Fruit fly (Drosophila melanogaster): ENCODE results near the gene CG11983.

Gene CG11983

DNA sequence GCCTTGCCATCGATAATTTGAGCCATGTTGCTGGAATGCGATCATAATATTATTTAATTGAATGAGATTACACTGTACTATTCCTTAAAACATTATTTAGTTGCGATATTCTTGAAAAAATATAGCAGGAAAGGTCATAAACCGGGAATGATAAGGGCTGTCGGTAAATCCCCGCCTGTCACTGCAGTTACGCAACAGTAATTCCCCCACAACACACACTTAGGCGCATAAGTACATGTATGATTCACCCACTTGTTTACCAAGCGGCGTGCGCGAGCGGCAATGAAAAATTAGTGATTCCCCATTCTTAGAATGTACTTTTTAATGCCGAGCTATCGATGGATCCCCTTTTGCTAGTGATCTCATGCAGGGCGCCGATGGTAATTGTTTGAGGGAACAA is 35.5 kb downstream of the CG11983 start:
- TF ChIP-seq CG8478 (optimal IDR thresholded peaks at IDR 0.05) (no peak), Dll (optimal IDR thresholded peaks at IDR 0.05) (no peak), EcR (GFP tag; optimal IDR thresholded peaks at IDR 0.05) (no peak), psq (optimal IDR thresholded peaks at IDR 0.05) (no peak), usp (GFP tag; optimal IDR thresholded peaks at IDR 0.05) (no peak), pan (optimal IDR thresholded peaks at IDR 0.05) (no peak)

DNA sequence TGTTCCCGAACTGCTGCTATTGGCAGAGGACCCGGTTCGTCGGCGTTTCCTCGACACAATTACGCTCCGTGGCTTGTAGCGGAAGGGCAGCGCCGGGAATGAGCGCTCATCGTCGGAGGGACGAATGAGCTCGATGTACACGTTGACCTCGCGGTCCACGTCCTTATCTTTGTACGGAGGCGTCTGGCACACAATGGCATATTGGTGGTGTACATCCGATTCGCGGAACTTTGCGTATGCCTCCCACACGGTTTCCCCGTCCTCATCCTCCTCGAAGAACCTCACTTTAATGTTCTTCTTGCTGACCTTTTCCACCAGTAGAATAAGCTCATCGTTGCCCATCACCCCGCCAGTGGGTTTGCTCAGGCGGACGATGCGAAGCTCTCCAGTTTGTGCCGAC is 37.6 kb downstream of the CG11983 start:
- TF ChIP-seq EcR (GFP tag; optimal IDR thresholded peaks at IDR 0.05), result no peak
- TF ChIP-seq pan (optimal IDR thresholded peaks at IDR 0.05), result no peak
- no peak for TF ChIP-seq usp (GFP tag; optimal IDR thresholded peaks at IDR 0.05)
- no peak for TF ChIP-seq CG8478 (optimal IDR thresholded peaks at IDR 0.05)
- no peak for TF ChIP-seq Dll (optimal IDR thresholded peaks at IDR 0.05)

DNA sequence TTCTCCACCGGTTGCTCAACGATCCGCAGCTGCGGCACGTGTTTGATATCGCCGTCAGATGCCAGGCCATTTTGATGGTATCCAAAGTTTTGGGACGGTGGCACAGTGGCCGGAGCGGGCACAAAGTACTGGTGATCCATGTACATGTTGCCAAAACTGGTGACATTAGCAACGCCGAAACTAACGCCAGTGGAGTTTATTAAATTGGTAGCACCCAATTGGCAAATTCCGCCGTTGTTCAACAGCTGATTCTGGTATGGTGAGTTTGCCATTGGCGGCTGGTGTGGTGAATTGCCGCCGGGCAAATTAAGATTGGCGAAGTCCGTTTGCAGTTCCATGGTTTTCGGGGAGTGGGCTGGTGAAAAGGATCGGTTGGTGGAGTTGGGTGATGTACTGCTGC is 38.8 kb downstream of the CG11983 start:
- TF ChIP-seq Dll (optimal IDR thresholded peaks at IDR 0.05) (no peak), psq (optimal IDR thresholded peaks at IDR 0.05) (no peak), pan (optimal IDR thresholded peaks at IDR 0.05) (no peak), EcR (GFP tag; optimal IDR thresholded peaks at IDR 0.05) (no peak), CG8478 (optimal IDR thresholded peaks at IDR 0.05) (no peak), usp (GFP tag; optimal IDR thresholded peaks at IDR 0.05) (no peak)

DNA sequence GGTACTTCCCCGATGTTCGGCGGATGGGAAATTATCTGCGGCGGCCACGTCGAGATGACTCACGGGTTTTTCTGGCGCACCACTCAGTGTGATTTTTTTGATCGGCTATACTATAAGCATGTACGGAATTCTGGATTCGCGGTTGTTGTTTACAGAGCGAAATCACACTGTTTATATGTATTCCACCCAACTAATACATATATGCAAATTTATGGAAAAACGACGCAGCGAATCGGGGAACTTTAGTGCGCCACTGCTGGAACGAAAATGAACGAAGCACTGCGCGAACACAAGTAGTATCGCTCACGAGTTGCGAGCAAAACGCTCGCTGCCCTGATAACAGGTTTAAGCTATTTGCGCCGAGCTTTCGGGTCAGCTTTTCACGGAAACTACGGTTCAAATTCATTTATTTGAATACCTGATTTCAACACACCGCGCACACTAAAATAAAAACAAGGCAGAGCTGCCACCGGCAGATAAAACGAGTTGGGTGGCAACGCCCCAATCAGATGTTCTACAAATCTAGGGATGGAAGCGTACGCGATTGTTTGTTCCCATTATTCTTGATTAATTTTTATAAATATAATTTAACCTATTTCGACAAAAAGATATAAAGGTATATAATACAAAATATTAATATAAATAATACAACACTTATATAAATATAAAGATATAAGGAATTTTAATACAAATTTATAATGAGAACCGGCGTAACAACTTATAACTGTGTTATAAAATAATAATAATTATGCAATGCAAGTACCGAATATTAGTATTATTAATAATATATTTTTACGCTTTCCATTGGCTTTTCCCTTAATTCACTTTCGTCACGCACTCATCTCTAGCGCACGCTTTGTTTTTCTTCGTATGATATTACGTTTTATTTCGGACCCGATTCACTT is 39.7 kb downstream of the CG11983 start, which contains the start of gene Rel:
TSS of gene Rel (minus strand) at position 417 of the 905 bp plus-strand sequence.
- TF ChIP-seq CG8478 (optimal IDR thresholded peaks at IDR 0.05) (no peak), psq (optimal IDR thresholded peaks at IDR 0.05) (no peak), pan (optimal IDR thresholded peaks at IDR 0.05) (no peak), usp (GFP tag; optimal IDR thresholded peaks at IDR 0.05) (no peak), EcR (GFP tag; optimal IDR thresholded peaks at IDR 0.05) (no peak), Dll (optimal IDR thresholded peaks at IDR 0.05) (no peak)

DNA sequence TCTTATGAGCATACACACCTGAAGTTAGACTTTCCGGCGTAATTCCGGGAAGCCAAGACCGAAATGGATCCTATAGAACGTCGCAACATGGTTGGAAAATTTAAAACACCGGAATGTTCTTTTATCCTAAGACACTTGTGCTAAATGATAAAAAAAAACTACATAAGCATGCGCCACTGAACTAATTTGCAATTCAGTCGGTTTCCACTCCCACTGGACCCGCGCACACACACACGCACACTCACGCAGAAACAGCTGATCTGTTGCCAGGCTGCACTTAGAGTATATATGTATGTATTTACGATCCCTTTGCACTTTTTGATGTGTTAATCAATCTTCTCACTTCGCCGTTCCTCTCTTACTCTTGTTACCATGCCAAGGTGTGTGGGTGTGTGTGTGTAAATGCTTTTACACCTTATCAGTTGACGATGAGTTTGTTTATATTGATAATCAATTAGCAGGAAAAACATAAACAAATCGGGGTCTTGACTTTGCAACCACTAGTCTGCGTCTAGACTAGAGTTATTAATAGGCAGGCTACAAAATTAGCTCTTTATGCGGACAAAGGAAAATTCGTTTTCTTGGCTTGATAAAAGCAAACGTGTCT is 40.4 kb downstream of the CG11983 start, which contains the start of gene Mst85C:
TSS of gene Mst85C (plus strand) at position 180 of the 607 bp plus-strand sequence.
- no peak for TF ChIP-seq CG8478 (optimal IDR thresholded peaks at IDR 0.05)
- no peak for TF ChIP-seq EcR (GFP tag; optimal IDR thresholded peaks at IDR 0.05)
- TF ChIP-seq Dll (optimal IDR thresholded peaks at IDR 0.05), result no peak
- TF ChIP-seq psq (optimal IDR thresholded peaks at IDR 0.05), result no peak
- no peak for TF ChIP-seq usp (GFP tag; optimal IDR thresholded peaks at IDR 0.05)
- TF ChIP-seq pan (optimal IDR thresholded peaks at IDR 0.05), result no peak

DNA sequence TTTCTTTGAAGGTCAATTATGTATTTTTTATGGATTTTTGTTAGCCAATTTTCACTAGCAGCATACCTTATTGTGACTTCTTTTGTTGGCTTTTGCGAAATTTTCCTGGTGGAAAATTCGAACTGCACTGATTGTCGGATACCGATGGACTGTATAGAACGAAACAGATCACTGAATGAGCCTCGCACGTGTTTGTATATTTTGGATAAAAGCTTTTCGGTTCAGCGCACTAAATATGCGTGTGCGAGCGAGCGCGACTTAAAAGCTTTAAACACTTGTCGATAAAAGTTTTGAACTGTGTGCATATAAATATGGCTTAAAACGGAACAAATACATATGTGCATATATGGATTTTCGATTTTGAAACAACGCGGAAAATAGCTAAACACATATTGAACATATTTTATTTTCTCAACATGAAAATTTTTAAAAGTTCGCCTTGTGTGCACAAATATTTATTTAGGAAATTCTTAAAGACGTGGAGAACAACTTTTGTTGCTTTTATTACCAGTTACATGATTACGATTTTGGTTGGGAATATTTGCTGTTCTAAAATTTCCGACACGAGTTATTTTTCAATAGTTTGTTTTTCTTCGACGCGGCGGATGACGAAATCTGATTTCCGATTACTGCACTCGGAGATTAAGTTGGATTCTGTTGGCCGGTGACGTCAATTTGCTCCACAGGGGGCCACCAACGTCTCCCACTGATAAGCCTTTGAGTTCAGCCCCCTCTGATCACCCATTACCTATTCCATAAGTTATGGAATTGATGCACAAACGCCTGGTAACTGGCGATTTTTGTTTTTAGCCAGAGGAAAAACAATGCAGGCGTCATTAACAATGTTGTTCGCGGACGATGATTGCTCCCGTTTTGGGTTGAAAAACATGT is 41.2 kb downstream of the CG11983 start:
- TF ChIP-seq psq (optimal IDR thresholded peaks at IDR 0.05), result no peak
- TF ChIP-seq usp (GFP tag; optimal IDR thresholded peaks at IDR 0.05), result no peak
- TF ChIP-seq CG8478 (optimal IDR thresholded peaks at IDR 0.05), result no peak
- no peak for TF ChIP-seq Dll (optimal IDR thresholded peaks at IDR 0.05)
- TF ChIP-seq pan (optimal IDR thresholded peaks at IDR 0.05), result no peak
- no peak for TF ChIP-seq EcR (GFP tag; optimal IDR thresholded peaks at IDR 0.05)

DNA sequence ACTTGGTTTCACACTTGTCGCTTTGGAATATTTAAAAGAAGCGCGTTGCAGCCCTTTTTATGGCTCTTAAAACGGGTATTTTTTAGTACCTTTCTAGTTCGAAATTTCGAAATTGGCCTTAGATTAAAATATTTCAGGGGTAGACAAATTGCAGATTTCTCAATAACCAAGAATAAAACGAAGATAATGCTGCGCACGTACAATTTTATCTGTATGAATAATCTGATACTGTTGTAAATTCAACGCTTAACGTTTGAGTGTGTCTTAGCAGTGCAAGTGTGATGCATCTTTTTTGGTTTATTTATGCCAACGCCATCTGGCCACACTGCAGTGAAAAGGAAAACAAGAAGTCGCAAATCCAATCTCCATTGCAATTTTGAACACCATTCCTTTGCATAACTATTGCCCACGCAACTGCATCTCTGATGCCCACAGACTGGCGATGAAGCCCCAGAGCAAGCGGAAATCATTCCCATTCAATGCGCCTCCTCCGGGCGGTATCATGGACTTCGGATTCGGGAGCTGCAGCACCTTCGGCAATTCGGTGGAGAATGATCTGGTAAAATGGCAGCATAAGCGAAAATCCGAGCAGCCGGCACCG is 42.5 kb downstream of the CG11983 start, which contains the start of gene Nmdmc:
TSS of gene Nmdmc (minus strand) at position 37 of the 601 bp plus-strand sequence.
- TF ChIP-seq psq (optimal IDR thresholded peaks at IDR 0.05) (no peak), pan (optimal IDR thresholded peaks at IDR 0.05) (no peak), usp (GFP tag; optimal IDR thresholded peaks at IDR 0.05) (no peak), Dll (optimal IDR thresholded peaks at IDR 0.05) (no peak)

DNA sequence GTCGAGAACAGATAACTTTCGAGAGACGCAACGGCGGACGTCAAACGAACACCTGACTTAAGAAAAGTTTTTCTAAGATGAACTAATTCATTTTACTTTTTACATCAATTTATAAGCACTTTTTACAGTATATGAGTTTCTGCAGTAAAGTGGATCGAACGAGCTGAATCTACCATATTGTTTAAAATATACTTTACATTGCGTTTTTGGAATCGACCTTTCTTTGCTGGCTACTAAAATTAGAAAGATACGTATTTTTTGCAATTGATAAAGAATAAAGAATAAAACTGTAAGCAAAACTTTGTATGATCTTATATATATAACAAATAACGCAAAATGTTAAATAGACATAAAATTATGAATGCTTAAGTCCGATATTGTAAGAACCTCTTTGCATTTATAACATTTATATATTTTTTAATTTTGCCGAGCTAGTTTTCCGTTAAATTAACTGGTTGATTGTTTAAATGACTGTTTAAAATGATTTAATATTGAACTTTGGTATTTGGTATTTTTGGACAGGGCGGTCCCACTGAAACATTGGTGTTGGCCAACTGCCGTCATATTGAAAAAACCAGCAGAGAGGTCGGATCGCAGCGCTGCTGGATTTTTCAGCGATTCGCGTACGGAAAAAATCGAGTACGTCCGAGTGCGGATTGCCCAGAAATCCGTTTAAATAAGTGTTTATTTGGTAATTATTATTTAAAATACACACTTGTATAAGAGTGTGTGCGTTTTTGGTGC is 44.0 kb downstream of the CG11983 start, which contains the start of gene Kdm2:
TSS of gene Kdm2 (plus strand) at position 559 of the 744 bp plus-strand sequence.
- TF ChIP-seq usp (GFP tag; optimal IDR thresholded peaks at IDR 0.05) (no peak), Dll (optimal IDR thresholded peaks at IDR 0.05) (no peak), psq (optimal IDR thresholded peaks at IDR 0.05) (no peak), pan (optimal IDR thresholded peaks at IDR 0.05) (no peak), EcR (GFP tag; optimal IDR thresholded peaks at IDR 0.05) (no peak), CG8478 (optimal IDR thresholded peaks at IDR 0.05) (no peak)

DNA sequence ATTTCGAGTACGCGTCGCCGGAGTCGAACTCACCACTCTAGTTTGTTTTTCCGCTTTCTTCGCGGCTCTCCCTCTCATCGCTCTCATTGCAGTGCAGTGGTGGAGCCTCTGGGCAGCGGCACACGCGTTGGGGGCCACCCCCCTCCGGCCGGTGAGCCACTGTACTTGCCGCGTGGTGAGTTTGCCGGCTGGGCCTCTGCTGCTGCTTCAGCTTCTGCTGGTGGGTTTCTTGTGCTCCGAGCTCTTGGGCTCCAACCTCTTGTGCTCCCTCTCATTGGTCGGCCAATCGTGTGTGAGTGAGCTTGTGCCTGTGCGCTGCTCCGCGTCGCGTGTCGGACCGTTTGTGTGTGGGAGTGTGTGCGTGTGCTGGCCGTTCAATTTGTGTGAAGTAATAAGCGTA is 44.9 kb downstream of the CG11983 start:
- no peak for TF ChIP-seq usp (GFP tag; optimal IDR thresholded peaks at IDR 0.05)
- peak; percentile 93 for TF ChIP-seq Dll (optimal IDR thresholded peaks at IDR 0.05)

DNA sequence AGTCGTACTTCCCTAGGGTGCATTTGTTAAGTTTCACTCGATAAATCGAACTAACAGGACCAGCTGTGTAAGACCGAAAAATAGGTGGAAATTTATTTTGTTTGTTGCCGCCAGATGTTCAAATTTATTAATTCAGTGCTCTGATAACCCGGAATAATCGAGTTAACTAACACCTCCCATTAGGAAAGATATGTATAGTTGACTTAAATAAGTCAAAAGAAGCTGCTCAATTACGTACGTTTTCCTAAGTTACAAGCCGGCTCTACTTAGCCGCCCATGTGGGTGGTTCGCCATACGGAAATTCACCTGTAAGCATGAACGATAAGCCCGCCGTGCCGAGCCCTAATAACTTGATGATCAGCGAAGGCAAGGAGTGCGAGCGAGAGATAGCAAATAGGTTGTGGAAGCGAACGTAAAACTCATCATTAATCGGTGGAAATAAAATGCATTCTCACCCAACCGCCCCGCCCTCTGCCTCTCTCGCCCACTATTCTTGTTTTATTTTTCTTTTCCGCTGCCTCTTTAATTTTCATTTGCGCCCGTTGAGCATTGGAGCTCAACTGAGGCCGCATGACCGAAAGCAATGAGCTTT is 45.8 kb downstream of the CG11983 start:
- TF ChIP-seq usp (GFP tag; optimal IDR thresholded peaks at IDR 0.05), result no peak
- no peak for TF ChIP-seq psq (optimal IDR thresholded peaks at IDR 0.05)
- peak in 1 of 2 experiments; percentile 24 for TF ChIP-seq EcR (GFP tag; optimal IDR thresholded peaks at IDR 0.05)
- no peak for TF ChIP-seq Dll (optimal IDR thresholded peaks at IDR 0.05)
- TF ChIP-seq pan (optimal IDR thresholded peaks at IDR 0.05), result no peak
- TF ChIP-seq CG8478 (optimal IDR thresholded peaks at IDR 0.05), result no peak

Data from whole organism.